Worm (Caenorhabditis elegans) whole organism, L4 larva: ENCODE results near the gene sma-2.

Experiments used
- D1046.2 ChIP-seq: fragments of 200-800 bp; sonication (Bioruptor generic); IDR thresholded peaks from 2 replicates; pipeline ENCODE4 v1.3.6; 2022; ENCODE audit warnings: missing genetic modification characterization, missing compliant biosample characterization
- F44E2.7 ChIP-seq: fragments of 200-800 bp; sonication (Bioruptor generic); IDR thresholded peaks from 2 replicates; pipeline ENCODE4 v2.1.2; 2022; ENCODE audit warnings: missing genetic modification characterization, missing compliant biosample characterization
- F49E8.2 ChIP-seq: sonication (generic microtip); optimal IDR thresholded peaks from 2 replicates; lab custom pipeline; 2016; ENCODE audit warnings: missing compliant biosample characterization, mild to moderate bottlenecking, missing genetic modification characterization, borderline replicate concordance
- T20F7.1 ChIP-seq: fragments of 200-800 bp; sonication (Bioruptor generic); optimal IDR thresholded peaks from 2 replicates; lab custom pipeline; 2018; ENCODE audit warnings: mild to moderate bottlenecking, missing genetic modification characterization, missing compliant biosample characterization
- T26A8.4 ChIP-seq: fragments of 200-800 bp; sonication (Bioruptor generic); IDR thresholded peaks from 2 replicates; pipeline ENCODE4 v1.3.6; 2022; ENCODE audit warnings: missing genetic modification characterization, missing compliant biosample characterization
- ZK337.2 ChIP-seq: fragments of 200-800 bp; sonication (Bioruptor generic); IDR thresholded peaks from 2 replicates; pipeline ENCODE4 v1.3.6; 2022; ENCODE audit warnings: missing genetic modification reagents, missing genetic modification characterization, missing compliant biosample characterization
- aha-1 ChIP-seq: fragments of 150-350 bp; peaks from one replicate; lab custom pipeline; 2014; ENCODE audit warnings: missing biosample characterization, missing genetic modification characterization
- ceh-20 ChIP-seq: fragments of 200-800 bp; sonication (Bioruptor generic); IDR thresholded peaks from 2 replicates; pipeline ENCODE4 v1.3.6; 2022; ENCODE audit warnings: missing genetic modification reagents, missing genetic modification characterization, missing compliant biosample characterization
- ceh-44 ChIP-seq: fragments of 200-800 bp; sonication (Bioruptor generic); IDR thresholded peaks from 2 replicates; pipeline ENCODE4 v1.3.6; 2022; ENCODE audit warnings: missing genetic modification reagents, missing genetic modification characterization, missing compliant biosample characterization
- ceh-62 ChIP-seq: sonication (generic microtip); optimal IDR thresholded peaks from 2 replicates; lab custom pipeline; 2017; ENCODE audit warnings: missing biosample characterization, missing genetic modification characterization
- daf-12 ChIP-seq: fragments of 150-350 bp; optimal IDR thresholded peaks from 2 replicates; lab custom pipeline; 2014; ENCODE audit warnings: missing biosample characterization, missing genetic modification reagents, missing genetic modification characterization
- daf-16 ChIP-seq, 3 experiments: sonication (generic microtip); optimal IDR thresholded peaks; 2 replicates each; lab custom pipeline; 2016 to 2017; ENCODE audit warnings: missing genetic modification characterization in 3 of 3, missing genetic modification reagents in 3 of 3, mild to moderate bottlenecking in 2 of 3, missing compliant biosample characterization in 2 of 3, missing biosample characterization in 1 of 3, moderate library complexity in 1 of 3
- dmd-6 ChIP-seq: fragments of 200-800 bp; sonication (Bioruptor generic); IDR thresholded peaks from 2 replicates; pipeline ENCODE4 v1.3.6; 2022; ENCODE audit warnings: missing genetic modification reagents, missing genetic modification characterization, missing compliant biosample characterization
- dmd-8 ChIP-seq: fragments of 200-800 bp; sonication (Bioruptor generic); IDR thresholded peaks from 2 replicates; pipeline ENCODE4 v1.3.6; 2022; ENCODE audit warnings: missing genetic modification characterization, missing compliant biosample characterization
- dmd-9 ChIP-seq: fragments of 200-800 bp; sonication (Bioruptor generic); IDR thresholded peaks from 2 replicates; pipeline ENCODE4 v1.3.6; 2022; ENCODE audit warnings: missing genetic modification reagents, missing genetic modification characterization, missing compliant biosample characterization
- dve-1 ChIP-seq: sonication (generic microtip); optimal IDR thresholded peaks from 2 replicates; lab custom pipeline; 2017; ENCODE audit warnings: antibody characterized with exemption, mild to moderate bottlenecking, missing genetic modification characterization, missing compliant biosample characterization; ENCODE audit not compliant: insufficient read depth
- fkh-10 ChIP-seq: fragments of 150-350 bp; optimal IDR thresholded peaks from 2 replicates; lab custom pipeline; 2014; ENCODE audit warnings: missing biosample characterization, missing genetic modification reagents, missing genetic modification characterization
- fos-1 ChIP-seq: fragments of 150-350 bp; optimal IDR thresholded peaks from 2 replicates; lab custom pipeline; 2014; ENCODE audit warnings: missing biosample characterization, missing genetic modification characterization
- gei-8 ChIP-seq: fragments of 200-800 bp; sonication (Bioruptor generic); optimal IDR thresholded peaks from 2 replicates; lab custom pipeline; 2018; ENCODE audit warnings: mild to moderate bottlenecking, missing genetic modification characterization, missing compliant biosample characterization
- hlh-30 ChIP-seq: sonication (generic microtip); optimal IDR thresholded peaks from 2 replicates; lab custom pipeline; 2017; ENCODE audit warnings: antibody characterized with exemption, mild to moderate bottlenecking, missing genetic modification characterization, missing compliant biosample characterization; ENCODE audit not compliant: insufficient read depth
- jun-1 ChIP-seq: fragments of 150-350 bp; optimal IDR thresholded peaks from 2 replicates; lab custom pipeline; 2014; ENCODE audit warnings: missing biosample characterization, missing genetic modification reagents, missing genetic modification characterization
- lin-38 ChIP-seq: fragments of 200-800 bp; sonication (Bioruptor generic); IDR thresholded peaks from 2 replicates; pipeline ENCODE4 v1.3.6; 2022; ENCODE audit warnings: missing genetic modification reagents, missing genetic modification characterization, missing compliant biosample characterization
- lsy-2 ChIP-seq, 2 experiments: fragments of 150-350 bp in 1 of 2; sonication (generic microtip) in 1 of 2; optimal IDR thresholded peaks; 2 replicates each; lab custom pipeline; 2014 to 2017; ENCODE audit warnings: missing biosample characterization in 2 of 2, missing genetic modification characterization in 2 of 2
- madf-5 ChIP-seq, 2 experiments: fragments of 200-800 bp; sonication (Bioruptor generic); IDR thresholded peaks; 2 replicates each; pipeline ENCODE4 v1.3.6; 2022; ENCODE audit warnings: missing compliant biosample characterization in 2 of 2, missing genetic modification characterization in 2 of 2
- mdl-1 ChIP-seq, 2 experiments: fragments of 150-350 bp in 1 of 2; sonication (generic microtip) in 1 of 2; optimal IDR thresholded peaks; 2 replicates each; lab custom pipeline; 2014 to 2017; ENCODE audit warnings: missing biosample characterization in 2 of 2, missing genetic modification characterization in 2 of 2
- mdt-29 ChIP-seq: fragments of 200-800 bp; sonication (Bioruptor generic); IDR thresholded peaks from 2 replicates; pipeline ENCODE4 v1.3.6; 2022; ENCODE audit warnings: missing genetic modification reagents, missing genetic modification characterization, missing compliant biosample characterization
- mep-1 ChIP-seq: fragments of 150-350 bp; sonication (generic microtip); optimal IDR thresholded peaks from 3 replicates; lab custom pipeline; 2014; ENCODE audit warnings: missing biosample characterization, missing genetic modification characterization
- mxl-2 ChIP-seq: fragments of 200-800 bp; sonication (Bioruptor generic); conservative IDR thresholded peaks from 2 replicates; pipeline ENCODE4 v1.3.6; 2022; ENCODE audit warnings: missing genetic modification reagents, missing genetic modification characterization, missing compliant biosample characterization
- mxl-3 ChIP-seq: fragments of 200-800 bp; sonication (Bioruptor generic); optimal IDR thresholded peaks from 2 replicates; lab custom pipeline; 2018; ENCODE audit warnings: mild to moderate bottlenecking, missing genetic modification characterization, missing compliant biosample characterization
- nhr-10 ChIP-seq: fragments of 150-350 bp; optimal IDR thresholded peaks from 2 replicates; lab custom pipeline; 2014; ENCODE audit warnings: missing biosample characterization, missing genetic modification characterization
- nhr-11 ChIP-seq: fragments of 150-350 bp; optimal IDR thresholded peaks from 2 replicates; lab custom pipeline; 2014; ENCODE audit warnings: missing biosample characterization, missing genetic modification characterization
- nhr-25 ChIP-seq: sonication (generic microtip); optimal IDR thresholded peaks from 2 replicates; lab custom pipeline; 2017; ENCODE audit warnings: missing genetic modification characterization, mild to moderate bottlenecking, missing compliant biosample characterization, antibody characterized with exemption, moderate library complexity, borderline replicate concordance; ENCODE audit not compliant: insufficient read depth
- nhr-41 ChIP-seq: fragments of 200-800 bp; sonication (Bioruptor generic); IDR thresholded peaks from 2 replicates; pipeline ENCODE4 v1.3.6; 2022; ENCODE audit warnings: missing genetic modification reagents, missing genetic modification characterization, missing compliant biosample characterization
- nhr-6 ChIP-seq: fragments of 150-350 bp; optimal IDR thresholded peaks from 2 replicates; lab custom pipeline; 2014; ENCODE audit warnings: missing biosample characterization, missing genetic modification characterization
- nhr-77 ChIP-seq: fragments of 150-350 bp; optimal IDR thresholded peaks from 2 replicates; lab custom pipeline; 2014; ENCODE audit warnings: missing biosample characterization, missing genetic modification characterization
- php-3 ChIP-seq: fragments of 200-800 bp; sonication (Bioruptor generic); IDR thresholded peaks from 2 replicates; pipeline ENCODE4 v1.3.6; 2022; ENCODE audit warnings: missing genetic modification reagents, missing genetic modification characterization, missing compliant biosample characterization
- pqm-1 ChIP-seq: sonication (generic microtip); optimal IDR thresholded peaks from 2 replicates; lab custom pipeline; 2017; ENCODE audit warnings: missing biosample characterization, missing genetic modification characterization
- rbr-2 ChIP-seq: sonication (generic microtip); optimal IDR thresholded peaks from 2 replicates; lab custom pipeline; 2016; ENCODE audit warnings: missing genotype, missing genetic modification characterization, missing compliant biosample characterization
- sdz-12 ChIP-seq: fragments of 200-800 bp; sonication (Bioruptor generic); optimal IDR thresholded peaks from 2 replicates; lab custom pipeline; 2018; ENCODE audit warnings: mild to moderate bottlenecking, missing genetic modification characterization, missing compliant biosample characterization
- set-16 ChIP-seq: fragments of 200-800 bp; sonication (Bioruptor generic); IDR thresholded peaks from 2 replicates; pipeline ENCODE4 v1.3.6; 2022; ENCODE audit warnings: missing genetic modification reagents, missing genetic modification characterization, missing compliant biosample characterization
- snpc-4 ChIP-seq: fragments of 150-350 bp; optimal IDR thresholded peaks from 2 replicates; lab custom pipeline; 2014; ENCODE audit warnings: missing biosample characterization, missing genetic modification characterization
- spr-3 ChIP-seq: fragments of 200-800 bp; sonication (Bioruptor generic); optimal IDR thresholded peaks from 2 replicates; lab custom pipeline; 2018; ENCODE audit warnings: mild to moderate bottlenecking, missing genetic modification characterization, missing compliant biosample characterization
- tag-97 ChIP-seq: fragments of 200-800 bp; sonication (Bioruptor generic); IDR thresholded peaks from 2 replicates; pipeline ENCODE4 v1.3.6; 2022; ENCODE audit warnings: missing genetic modification characterization, missing compliant biosample characterization
- unc-130 ChIP-seq: sonication (generic microtip); optimal IDR thresholded peaks from 2 replicates; lab custom pipeline; 2016; ENCODE audit warnings: missing genetic modification reagents, missing genetic modification characterization, missing compliant biosample characterization
- unc-39 ChIP-seq: sonication (generic microtip); optimal IDR thresholded peaks from 2 replicates; lab custom pipeline; 2017; ENCODE audit warnings: missing biosample characterization, missing genetic modification characterization
- zag-1 ChIP-seq: fragments of 150-350 bp; optimal IDR thresholded peaks from 2 replicates; lab custom pipeline; 2014; ENCODE audit warnings: missing biosample characterization, missing genetic modification characterization
- zfp-2 ChIP-seq: sonication (generic microtip); optimal IDR thresholded peaks from 2 replicates; lab custom pipeline; 2016; ENCODE audit warnings: mild to moderate bottlenecking, missing genetic modification characterization, missing compliant biosample characterization
- zfp-3 ChIP-seq: fragments of 200-800 bp; sonication (Bioruptor generic); conservative IDR thresholded peaks from 2 replicates; pipeline ENCODE4 v1.3.6; 2022; ENCODE audit warnings: missing genetic modification reagents, missing genetic modification characterization, missing compliant biosample characterization
- zip-11 ChIP-seq: fragments of 200-800 bp; sonication (Bioruptor generic); IDR thresholded peaks from 2 replicates; pipeline ENCODE4 v1.3.6; 2022; ENCODE audit warnings: missing genetic modification characterization, missing compliant biosample characterization
- zip-2 ChIP-seq: fragments of 150-350 bp; optimal IDR thresholded peaks from 2 replicates; lab custom pipeline; 2014; ENCODE audit warnings: missing biosample characterization, missing genetic modification characterization
- ztf-11 ChIP-seq: fragments of 150-350 bp; optimal IDR thresholded peaks from 2 replicates; lab custom pipeline; 2014; ENCODE audit warnings: missing biosample characterization, missing genetic modification characterization

sma-2 gene

ce11 chrIII:8794793-8795192, 45.3 kb downstream of the sma-2 start (continued):
- TF ChIP-seq mep-1 (tag; lab: Kevin White, UChicago) (peak; percentile 85), fos-1 (no peak), mxl-2 (GFP tag; lab: Robert Waterston, UW) (no peak), zag-1 (no peak), hlh-30 (tag; lab: Kevin White, UChicago) (peak; percentile 79), zip-11 (GFP tag; lab: Robert Waterston, UW) (no peak), lin-38 (peak; percentile 64), mxl-3 (peak; percentile 88), T20F7.1 (peak; percentile 39), nhr-10 (no peak), unc-130 (GFP tag; lab: Kevin White, UChicago) (no peak), zfp-3 (0 out of 2 replicates have a peak, but pooled peaks have one; percentile 57), dmd-6 (GFP tag; lab: Robert Waterston, UW) (peak; percentile 83), T26A8.4 (peak; percentile 85), pqm-1 (tag; lab: Kevin White, UChicago) (peak; percentile 62), F44E2.7 (GFP tag; lab: Robert Waterston, UW) (no peak), ceh-44 (GFP tag; lab: Robert Waterston, UW) (no peak), spr-3 (no peak), zfp-2 (tag; lab: Kevin White, UChicago) (no peak), php-3 (GFP tag; lab: Robert Waterston, UW) (0 out of 2 replicates have a peak, but pooled peaks have one; percentile 8), tag-97 (GFP tag; lab: Robert Waterston, UW) (no peak), jun-1 (peak; percentile 28), ZK337.2 (no peak), ceh-20 (no peak), fkh-10 (no peak), daf-16 (GFP tag; optimal IDR thresholded peaks at IDR 0.05; lab: Kevin White, UChicago) (no peak), daf-16 (tag; optimal IDR thresholded peaks at IDR 0.05; lab: Kevin White, UChicago) (peak; percentile 53), dve-1 (tag; lab: Kevin White, UChicago) (peak; percentile 77), snpc-4 (tag; lab: Kevin White, UChicago) (no peak), dmd-9 (GFP tag; lab: Robert Waterston, UW) (no peak), nhr-77 (tag; lab: Kevin White, UChicago) (peak; percentile 12), nhr-25 (peak; percentile 89), rbr-2 (peak; percentile 51), ceh-62 (no peak), mdl-1 (tag; optimal IDR thresholded peaks at IDR 0.05; lab: Kevin White, UChicago) (peak; percentile 38 to 80), sdz-12 (no peak), gei-8 (GFP tag; lab: Kevin White, UChicago) (peak; percentile 42), nhr-6 (tag; lab: Kevin White, UChicago) (peak; percentile 40), lsy-2 (tag; optimal IDR thresholded peaks at IDR 0.05; lab: Kevin White, UChicago) (peak in 1 of 2 experiments; percentile 66), D1046.2 (GFP tag; lab: Robert Waterston, UW) (0 out of 2 replicates have a peak, but pooled peaks have one; percentile 70), mdt-29 (no peak), nhr-11 (tag; lab: Kevin White, UChicago) (peak; percentile 36), zip-2 (tag; lab: Kevin White, UChicago) (no peak), ztf-11 (tag; lab: Kevin White, UChicago) (no peak), madf-5 (GFP tag; IDR thresholded peaks at IDR 0.05; lab: Robert Waterston, UW) (no peak), F49E8.2 (tag; lab: Kevin White, UChicago) (no peak), set-16 (GFP tag; lab: Robert Waterston, UW) (no peak; the same call in 1 of the 2 replicates), unc-39 (tag; lab: Kevin White, UChicago) (no peak), nhr-41 (GFP tag; lab: Robert Waterston, UW) (0 out of 2 replicates have a peak, but pooled peaks have one; percentile 49), dmd-8 (no peak), aha-1 (peak; percentile 93), daf-12 (tag; lab: Kevin White, UChicago) (no peak)
